Worm (Caenorhabditis elegans) whole organism, L2 larva: ENCODE data around the gene nac-3.

Experiments used
- C34F6.9 ChIP-seq: fragments of 150-350 bp; optimal IDR thresholded peaks from 2 replicates; lab custom pipeline; 2014; ENCODE audit warnings: missing biosample characterization, missing genetic modification characterization
- F13H6.1 ChIP-seq: sonication (generic microtip); optimal IDR thresholded peaks from 2 replicates; lab custom pipeline; 2016; ENCODE audit warnings: missing genetic modification characterization, missing compliant biosample characterization
- Y55F3AM.14 ChIP-seq: fragments of 200-800 bp; sonication (Bioruptor generic); optimal IDR thresholded peaks from 2 replicates; lab custom pipeline; 2018; ENCODE audit warnings: mild to moderate bottlenecking, missing genetic modification characterization, missing compliant biosample characterization
- ZK546.5 ChIP-seq: sonication (generic microtip); optimal IDR thresholded peaks from 2 replicates; lab custom pipeline; 2017; ENCODE audit warnings: missing biosample characterization, missing genetic modification characterization
- alr-1 ChIP-seq: fragments of 150-350 bp; optimal IDR thresholded peaks from 2 replicates; lab custom pipeline; 2014; ENCODE audit warnings: missing biosample characterization, missing genetic modification characterization
- aly-2 ChIP-seq: fragments of 150-350 bp; optimal IDR thresholded peaks from 2 replicates; lab custom pipeline; 2014; ENCODE audit warnings: missing biosample characterization, missing genetic modification characterization
- ama-1 ChIP-seq: fragments of 150-350 bp; optimal IDR thresholded peaks from 2 replicates; lab custom pipeline; 2018; ENCODE audit warnings: inconsistent platforms
- blmp-1 ChIP-seq: sonication (generic microtip); optimal IDR thresholded peaks from 2 replicates; lab custom pipeline; 2017; ENCODE audit warnings: missing genetic modification characterization, mild to moderate bottlenecking, missing compliant biosample characterization, antibody characterized with exemption, moderate library complexity; ENCODE audit not compliant: insufficient read depth
- ceh-16 ChIP-seq: fragments of 150-350 bp; optimal IDR thresholded peaks from 2 replicates; lab custom pipeline; 2014; ENCODE audit warnings: missing biosample characterization, missing genetic modification characterization
- ceh-82 ChIP-seq: fragments of 150-350 bp; optimal IDR thresholded peaks from 2 replicates; lab custom pipeline; 2014; ENCODE audit warnings: missing biosample characterization, missing genetic modification characterization
- crh-2 ChIP-seq: sonication (generic microtip); optimal IDR thresholded peaks from 2 replicates; lab custom pipeline; 2017; ENCODE audit warnings: missing biosample characterization, missing genetic modification characterization
- dmd-4 ChIP-seq: sonication (generic microtip); optimal IDR thresholded peaks from 2 replicates; lab custom pipeline; 2017; ENCODE audit warnings: missing biosample characterization, missing genetic modification characterization
- elt-3 ChIP-seq: sonication (generic microtip); optimal IDR thresholded peaks from 2 replicates; lab custom pipeline; 2017; ENCODE audit warnings: missing biosample characterization, missing genetic modification characterization
- fos-1 ChIP-seq: fragments of 150-350 bp; optimal IDR thresholded peaks from 2 replicates; lab custom pipeline; 2014; ENCODE audit warnings: missing biosample characterization, missing genetic modification characterization
- gmeb-1 ChIP-seq: fragments of 150-350 bp; optimal IDR thresholded peaks from 2 replicates; lab custom pipeline; 2014; ENCODE audit warnings: missing biosample characterization, missing genetic modification characterization
- lin-11 ChIP-seq: fragments of 150-350 bp; sonication (generic microtip); optimal IDR thresholded peaks from 2 replicates; lab custom pipeline; 2014; ENCODE audit warnings: missing biosample characterization, missing genetic modification characterization, inconsistent platforms, mixed read lengths
- lsy-2 ChIP-seq, 2 experiments: fragments of 150-350 bp in 1 of 2; sonication (generic microtip) in 1 of 2; optimal IDR thresholded peaks; 2 replicates each; lab custom pipeline; 2014 to 2017; ENCODE audit warnings: missing biosample characterization in 2 of 2, missing genetic modification characterization in 2 of 2
- mbf-1 ChIP-seq: sonication (generic microtip); optimal IDR thresholded peaks from 2 replicates; lab custom pipeline; 2017; ENCODE audit warnings: missing biosample characterization, missing genetic modification characterization
- mdl-1 ChIP-seq, 2 experiments: fragments of 150-350 bp in 1 of 2; sonication (generic microtip) in 1 of 2; optimal IDR thresholded peaks; 2 replicates each; lab custom pipeline; 2017; ENCODE audit warnings: missing biosample characterization in 2 of 2, missing genetic modification characterization in 2 of 2
- nhr-10 ChIP-seq: sonication (generic microtip); optimal IDR thresholded peaks from 2 replicates; lab custom pipeline; 2017; ENCODE audit warnings: missing biosample characterization, missing genetic modification characterization
- nhr-11 ChIP-seq: fragments of 150-350 bp; optimal IDR thresholded peaks from 2 replicates; lab custom pipeline; 2014; ENCODE audit warnings: missing biosample characterization, missing genetic modification characterization
- nhr-12 ChIP-seq: fragments of 150-350 bp; optimal IDR thresholded peaks from 2 replicates; lab custom pipeline; 2014; ENCODE audit warnings: missing biosample characterization, missing genetic modification characterization
- nhr-129 ChIP-seq: fragments of 150-350 bp; optimal IDR thresholded peaks from 2 replicates; lab custom pipeline; 2014; ENCODE audit warnings: missing biosample characterization, missing genetic modification characterization
- nhr-23 ChIP-seq: fragments of 150-350 bp; optimal IDR thresholded peaks from 2 replicates; lab custom pipeline; 2014; ENCODE audit warnings: missing biosample characterization, missing genetic modification reagents, missing genetic modification characterization
- nhr-6 ChIP-seq: fragments of 150-350 bp; optimal IDR thresholded peaks from 2 replicates; lab custom pipeline; 2014; ENCODE audit warnings: missing biosample characterization, missing genetic modification characterization
- sem-4 ChIP-seq: fragments of 150-350 bp; optimal IDR thresholded peaks from 2 replicates; lab custom pipeline; 2014; ENCODE audit warnings: missing biosample characterization, missing genetic modification reagents, missing genetic modification characterization
- sma-9 ChIP-seq, 2 experiments: fragments of 150-350 bp in 1 of 2; sonication (generic microtip) in 1 of 2; optimal IDR thresholded peaks; 2 replicates each; lab custom pipeline; 2014 to 2016; ENCODE audit warnings: missing genetic modification characterization in 2 of 2, mild to moderate bottlenecking in 1 of 2, missing biosample characterization in 1 of 2, missing compliant biosample characterization in 1 of 2, missing genetic modification reagents in 1 of 2, moderate library complexity in 1 of 2
- snpc-4 ChIP-seq: fragments of 150-350 bp; optimal IDR thresholded peaks from 2 replicates; lab custom pipeline; 2014; ENCODE audit warnings: missing biosample characterization, missing genetic modification characterization
- unc-55 ChIP-seq: fragments of 150-350 bp; sonication (generic microtip); optimal IDR thresholded peaks from 3 replicates; lab custom pipeline; 2014; ENCODE audit warnings: missing biosample characterization, missing genetic modification reagents, missing genetic modification characterization
- unc-62 ChIP-seq: fragments of 150-350 bp; optimal IDR thresholded peaks from 2 replicates; lab custom pipeline; 2014; ENCODE audit warnings: missing biosample characterization, missing genetic modification reagents, missing genetic modification characterization
- zag-1 ChIP-seq: fragments of 150-350 bp; optimal IDR thresholded peaks from 2 replicates; lab custom pipeline; 2014; ENCODE audit warnings: missing biosample characterization, missing genetic modification characterization
- ztf-1 ChIP-seq: fragments of 200-800 bp; sonication (Bioruptor generic); conservative IDR thresholded peaks from 2 replicates; pipeline ENCODE4 v1.3.6; 2022; ENCODE audit warnings: missing genetic modification characterization, missing compliant biosample characterization
- ztf-11 ChIP-seq: sonication (generic microtip); optimal IDR thresholded peaks from 2 replicates; lab custom pipeline; 2017; ENCODE audit warnings: missing biosample characterization, missing genetic modification characterization

Gene nac-3

DNA sequence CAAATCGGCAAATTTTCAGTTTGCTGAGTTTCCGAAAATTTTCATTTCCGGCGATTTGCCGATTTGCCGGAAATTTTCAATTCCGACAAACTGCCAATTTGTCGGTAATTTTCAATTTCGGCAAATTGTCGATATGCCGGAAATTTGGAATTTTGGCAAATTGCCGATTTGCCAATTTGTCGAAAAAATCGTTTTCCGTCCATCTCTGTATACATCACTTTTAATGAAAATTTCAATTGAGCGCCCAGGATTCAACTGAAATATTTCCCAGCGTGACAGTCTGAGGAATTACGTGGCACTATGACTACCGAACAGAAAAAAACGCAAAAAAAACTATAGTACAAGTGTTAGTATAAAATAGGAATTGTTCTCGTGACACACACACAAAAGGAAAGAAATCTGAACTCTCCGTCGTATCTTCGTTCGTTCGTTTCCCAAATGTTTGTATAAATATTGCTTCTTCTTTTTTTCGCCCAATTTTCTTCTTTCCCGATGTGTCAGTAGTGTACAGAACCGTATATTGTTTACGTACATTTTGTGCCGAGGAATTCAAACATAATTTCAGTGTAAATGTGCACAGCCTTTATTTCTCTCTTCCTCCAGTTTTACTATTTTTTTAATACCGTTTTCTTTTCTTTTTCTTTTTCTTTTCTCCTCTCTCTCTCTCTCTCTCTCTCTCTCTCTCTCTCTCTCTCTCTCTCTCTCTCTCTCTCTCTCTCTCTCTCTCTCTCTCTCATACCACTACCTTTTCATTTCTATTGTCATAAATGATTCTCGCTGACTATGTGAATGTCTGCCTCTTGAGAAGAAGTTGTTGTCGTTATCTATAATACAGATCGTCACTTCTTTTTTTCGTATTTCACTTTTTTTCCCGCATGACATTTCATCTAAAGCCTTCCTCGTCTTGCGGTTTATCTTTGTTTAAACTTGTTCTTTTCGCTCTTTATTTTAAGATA is 19.8 kb upstream of the nac-3 start (continued):
- TF ChIP-seq ama-1 (lab: Kevin White, UChicago) (no peak), alr-1 (tag; lab: Kevin White, UChicago) (no peak), nhr-6 (no peak), ZK546.5 (tag; lab: Kevin White, UChicago) (no peak), sem-4 (tag; lab: Kevin White, UChicago) (no peak), lin-11 (no peak), ztf-11 (no peak), ceh-16 (tag; lab: Kevin White, UChicago) (no peak), snpc-4 (tag; lab: Kevin White, UChicago) (no peak), crh-2 (peak; percentile 8), ztf-1 (no peak), nhr-129 (tag; lab: Kevin White, UChicago) (no peak), dmd-4 (tag; lab: Kevin White, UChicago) (no peak), mbf-1 (tag; lab: Kevin White, UChicago) (no peak), Y55F3AM.14 (GFP tag; lab: Kevin White, UChicago) (peak; percentile 20), elt-3 (tag; lab: Kevin White, UChicago) (no peak), gmeb-1 (tag; lab: Kevin White, UChicago) (peak; percentile 43), nhr-23 (tag; lab: Kevin White, UChicago) (no peak), mdl-1 (tag; optimal IDR thresholded peaks at IDR 0.05; lab: Kevin White, UChicago) (no peak), nhr-11 (tag; lab: Kevin White, UChicago) (no peak), nhr-10 (no peak)

DNA sequence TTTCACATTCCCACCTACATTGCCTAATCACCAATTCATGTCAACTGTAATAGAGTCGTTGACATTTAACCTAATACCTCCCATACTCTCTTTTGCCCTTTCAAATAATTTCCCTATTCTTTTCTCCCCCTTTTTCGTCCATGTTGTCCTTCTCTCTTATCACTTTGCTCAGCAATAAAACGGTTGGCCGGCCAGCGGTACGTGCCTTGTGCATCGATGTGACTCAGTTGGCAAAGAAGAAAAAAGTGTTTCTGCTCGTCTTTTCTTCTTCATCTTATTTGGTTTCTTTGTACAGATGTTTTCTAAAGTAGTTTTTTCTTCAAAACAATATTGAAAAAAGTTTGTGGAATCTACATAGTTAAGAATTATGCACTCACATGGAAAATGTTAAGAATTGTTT is 18.1 kb upstream of the nac-3 start:
- peak; percentile 38 for TF ChIP-seq crh-2
- TF ChIP-seq fos-1 = peak; percentile 88
- no peak for TF ChIP-seq unc-62 (GFP tag; lab: Kevin White, UChicago)

DNA sequence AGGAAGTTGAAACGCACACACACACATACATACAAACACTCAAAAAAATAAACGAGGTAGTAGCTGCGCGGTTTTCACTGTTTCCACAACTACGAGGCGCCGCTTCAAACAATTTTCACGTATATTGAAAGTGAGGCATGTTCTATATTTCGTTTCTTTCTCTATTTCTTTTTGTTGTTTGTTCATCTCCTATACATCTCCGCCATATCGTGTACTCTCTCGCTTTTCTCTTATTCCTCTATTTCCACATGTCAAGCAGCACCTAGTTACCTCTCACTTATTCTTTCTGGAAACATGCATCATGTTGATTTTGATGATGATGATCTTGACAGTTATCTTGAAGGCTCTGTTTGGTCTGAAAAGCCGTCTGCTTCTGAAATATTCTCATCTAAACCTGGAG is 15.8 kb upstream of the nac-3 start, which contains the start of gene ZK1128.7:
Gene ZK1128.7, plus strand, starts transcription at position 229 of the 400 bp plus-strand sequence.
- TF ChIP-seq blmp-1 (tag; lab: Kevin White, UChicago) = peak; percentile 22
- TF ChIP-seq C34F6.9 (tag; lab: Kevin White, UChicago) = peak; percentile 15
- TF ChIP-seq F13H6.1 (tag; lab: Kevin White, UChicago) = peak; percentile 43
- no peak for TF ChIP-seq zag-1
- TF ChIP-seq unc-55 = peak; percentile 36
- TF ChIP-seq aly-2 (tag; lab: Kevin White, UChicago) = no peak
- TF ChIP-seq ztf-1 = no peak
- TF ChIP-seq sma-9 (GFP tag; optimal IDR thresholded peaks at IDR 0.05; lab: Kevin White, UChicago) = peak; percentile 20
- TF ChIP-seq sma-9 (tag; optimal IDR thresholded peaks at IDR 0.05; lab: Kevin White, UChicago) = no peak
- TF ChIP-seq alr-1 (tag; lab: Kevin White, UChicago) = no peak
- TF ChIP-seq lsy-2 (tag; optimal IDR thresholded peaks at IDR 0.05; lab: Kevin White, UChicago) = peak in 1 of 2 experiments; percentile 30
- TF ChIP-seq elt-3 (tag; lab: Kevin White, UChicago) = no peak

DNA sequence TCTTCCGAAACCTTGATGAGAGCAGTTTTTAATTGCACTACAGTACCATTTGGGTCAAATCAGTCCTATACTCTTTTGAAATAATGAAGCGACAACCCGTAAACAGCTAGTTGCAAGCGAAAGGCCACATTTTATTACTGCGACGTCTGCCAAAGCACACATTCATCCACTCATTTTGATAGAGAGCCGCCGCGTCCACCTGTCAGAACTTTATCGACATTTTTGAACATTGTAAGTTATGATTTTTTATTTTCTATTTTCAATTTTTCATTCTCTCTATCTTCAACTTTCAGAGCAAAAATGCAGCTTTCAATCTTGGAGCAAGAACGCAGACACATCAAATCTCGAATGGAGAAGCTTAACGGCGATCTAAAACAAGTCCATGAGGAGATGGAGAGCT is 11.9 kb upstream of the nac-3 start, which contains the start of gene K08E5.6:
Gene K08E5.6, plus strand, starts transcription at position 301 of the 400 bp plus-strand sequence.
- TF ChIP-seq sma-9 (GFP tag; optimal IDR thresholded peaks at IDR 0.05; lab: Kevin White, UChicago) (no peak), sma-9 (tag; optimal IDR thresholded peaks at IDR 0.05; lab: Kevin White, UChicago) (no peak), ceh-82 (no peak), lin-11 (no peak)

DNA sequence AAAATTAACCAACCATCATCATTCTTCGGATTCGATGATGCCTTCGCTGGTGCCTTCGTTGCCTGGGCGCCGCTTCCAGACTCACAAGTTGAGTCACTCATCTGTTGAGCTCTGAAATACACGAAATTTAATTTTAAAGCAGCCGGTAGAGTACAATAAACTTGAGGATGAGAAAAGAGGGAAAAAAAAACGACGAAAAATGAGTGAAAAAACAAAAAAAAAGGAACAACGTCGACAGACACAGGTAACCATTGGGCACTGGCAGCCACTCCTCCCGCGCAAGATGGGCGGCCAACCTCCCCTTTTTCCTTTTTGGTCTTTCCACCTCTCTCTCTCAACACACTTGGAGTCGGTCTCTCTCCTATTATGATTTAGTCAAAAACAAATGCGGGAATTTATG is 5.9 kb upstream of the nac-3 start, which contains the start of gene K08E5.1:
Gene K08E5.1, minus strand, starts transcription at position 101 of the 400 bp plus-strand sequence.
- no peak for TF ChIP-seq nhr-12 (tag; lab: Kevin White, UChicago)
